Worm (Caenorhabditis elegans) whole organism, L3 larva: ENCODE data around the gene mlt-7.

Source experiments
- R02D3.7 ChIP-seq: fragments of 150-350 bp; optimal IDR thresholded peaks from 2 replicates; lab custom pipeline; 2014; ENCODE audit warnings: missing biosample characterization, missing genetic modification characterization
- ama-1 ChIP-seq: fragments of 150-350 bp; optimal IDR thresholded peaks from 2 replicates; lab custom pipeline; 2018
- ceh-16 ChIP-seq: sonication (generic microtip); optimal IDR thresholded peaks from 2 replicates; lab custom pipeline; 2017; ENCODE audit warnings: missing biosample characterization, missing genetic modification characterization
- ceh-28 ChIP-seq: fragments of 150-350 bp; optimal IDR thresholded peaks from 2 replicates; lab custom pipeline; 2014; ENCODE audit warnings: missing biosample characterization, missing genetic modification reagents, missing genetic modification characterization
- ceh-82 ChIP-seq: fragments of 150-350 bp; optimal IDR thresholded peaks from 2 replicates; lab custom pipeline; 2014; ENCODE audit warnings: missing biosample characterization, missing genetic modification characterization
- ceh-9 ChIP-seq: sonication (generic microtip); optimal IDR thresholded peaks from 2 replicates; lab custom pipeline; 2018; ENCODE audit warnings: missing biosample characterization, missing genetic modification characterization
- daf-12 ChIP-seq: fragments of 150-350 bp; optimal IDR thresholded peaks from 2 replicates; lab custom pipeline; 2014; ENCODE audit warnings: missing biosample characterization, missing genetic modification reagents, missing genetic modification characterization
- egl-27 ChIP-seq: sonication (generic microtip); optimal IDR thresholded peaks from 4 replicates; lab custom pipeline; 2017; ENCODE audit warnings: missing biosample characterization, missing genetic modification reagents, missing genetic modification characterization
- elt-2 ChIP-seq: sonication (generic microtip); optimal IDR thresholded peaks from 2 replicates; lab custom pipeline; 2016; ENCODE audit warnings: missing genetic modification reagents, mild to moderate bottlenecking, missing genetic modification characterization, missing compliant biosample characterization
- eor-1 ChIP-seq, 2 experiments: fragments of 150-350 bp; optimal IDR thresholded peaks; 2 replicates each; lab custom pipeline; 2014 to 2018; ENCODE audit warnings: missing biosample characterization in 2 of 2, missing genetic modification characterization in 2 of 2
- fkh-10 ChIP-seq: sonication (generic microtip); optimal IDR thresholded peaks from 2 replicates; lab custom pipeline; 2017; ENCODE audit warnings: missing biosample characterization, missing genetic modification reagents, missing genetic modification characterization
- fkh-2 ChIP-seq: fragments of 150-350 bp; optimal IDR thresholded peaks from 2 replicates; lab custom pipeline; 2014; ENCODE audit warnings: missing biosample characterization, missing genetic modification reagents, missing genetic modification characterization
- hmg-11 ChIP-seq: sonication (generic microtip); optimal IDR thresholded peaks from 2 replicates; lab custom pipeline; 2016; ENCODE audit warnings: missing genetic modification characterization, missing compliant biosample characterization
- jun-1 ChIP-seq: fragments of 150-350 bp; optimal IDR thresholded peaks from 2 replicates; lab custom pipeline; 2014; ENCODE audit warnings: missing biosample characterization, missing genetic modification reagents, missing genetic modification characterization
- lin-15B ChIP-seq: fragments of 150-350 bp; optimal IDR thresholded peaks from 2 replicates; lab custom pipeline; 2014; ENCODE audit warnings: missing biosample characterization, missing genetic modification characterization
- lin-39 ChIP-seq: fragments of 150-350 bp; optimal IDR thresholded peaks from 2 replicates; lab custom pipeline; 2018; ENCODE audit warnings: missing biosample characterization, missing genetic modification reagents, missing genetic modification characterization
- lsy-12 ChIP-seq: sonication (generic microtip); optimal IDR thresholded peaks from 2 replicates; lab custom pipeline; 2016; ENCODE audit warnings: mild to moderate bottlenecking, missing genetic modification characterization, missing compliant biosample characterization
- mml-1 ChIP-seq: fragments of 150-350 bp; sonication (generic microtip); optimal IDR thresholded peaks from 3 replicates; lab custom pipeline; 2014; ENCODE audit warnings: missing biosample characterization, missing genetic modification characterization
- nfya-1 ChIP-seq: sonication (generic microtip); optimal IDR thresholded peaks from 2 replicates; lab custom pipeline; 2017; ENCODE audit warnings: missing genetic modification characterization, mild to moderate bottlenecking, missing compliant biosample characterization, antibody characterized with exemption, moderate library complexity; ENCODE audit not compliant: insufficient read depth
- nhr-11 ChIP-seq: fragments of 150-350 bp; optimal IDR thresholded peaks from 2 replicates; lab custom pipeline; 2014; ENCODE audit warnings: missing biosample characterization, missing genetic modification characterization
- nhr-12 ChIP-seq: fragments of 150-350 bp; optimal IDR thresholded peaks from 2 replicates; lab custom pipeline; 2014; ENCODE audit warnings: missing biosample characterization, missing genetic modification characterization
- nhr-23 ChIP-seq: fragments of 150-350 bp; optimal IDR thresholded peaks from 2 replicates; lab custom pipeline; 2014; ENCODE audit warnings: missing biosample characterization, missing genetic modification reagents, missing genetic modification characterization
- nhr-237 ChIP-seq: fragments of 150-350 bp; optimal IDR thresholded peaks from 2 replicates; lab custom pipeline; 2014; ENCODE audit warnings: missing biosample characterization, missing genetic modification characterization
- nhr-25 ChIP-seq: sonication (generic microtip); optimal IDR thresholded peaks from 2 replicates; lab custom pipeline; 2017; ENCODE audit warnings: missing biosample characterization, missing genetic modification characterization
- nhr-28 ChIP-seq: fragments of 150-350 bp; optimal IDR thresholded peaks from 2 replicates; lab custom pipeline; 2014; ENCODE audit warnings: missing biosample characterization, missing genetic modification characterization
- nhr-43 ChIP-seq: sonication (generic microtip); optimal IDR thresholded peaks from 2 replicates; lab custom pipeline; 2016; ENCODE audit warnings: mild to moderate bottlenecking, missing genetic modification characterization, missing compliant biosample characterization; ENCODE audit not compliant: poor library complexity, severe bottlenecking
- nhr-67 ChIP-seq: fragments of 150-350 bp; optimal IDR thresholded peaks from 2 replicates; lab custom pipeline; 2014; ENCODE audit warnings: missing biosample characterization, missing genetic modification characterization
- nhr-76 ChIP-seq: fragments of 150-350 bp; sonication (generic microtip); optimal IDR thresholded peaks from 5 replicates; lab custom pipeline; 2014; ENCODE audit warnings: missing biosample characterization, missing genetic modification characterization
- nhr-77 ChIP-seq: fragments of 150-350 bp; optimal IDR thresholded peaks from 2 replicates; lab custom pipeline; 2014; ENCODE audit warnings: missing biosample characterization, missing genetic modification characterization
- sea-2 ChIP-seq: fragments of 150-350 bp; sonication (generic microtip); optimal IDR thresholded peaks from 4 replicates; lab custom pipeline; 2014; ENCODE audit warnings: missing biosample characterization, missing genetic modification reagents, missing genetic modification characterization
- skn-1 ChIP-seq: fragments of 150-350 bp; optimal IDR thresholded peaks from 2 replicates; lab custom pipeline; 2014; ENCODE audit warnings: missing biosample characterization, missing genetic modification characterization
- snpc-4 ChIP-seq: fragments of 150-350 bp; optimal IDR thresholded peaks from 2 replicates; lab custom pipeline; 2014; ENCODE audit warnings: missing biosample characterization, missing genetic modification characterization
- tbx-2 ChIP-seq: sonication (generic microtip); optimal IDR thresholded peaks from 2 replicates; lab custom pipeline; 2016; ENCODE audit warnings: mild to moderate bottlenecking, missing genetic modification characterization, missing compliant biosample characterization
- unc-39 ChIP-seq: sonication (generic microtip); optimal IDR thresholded peaks from 4 replicates; lab custom pipeline; 2017; ENCODE audit warnings: missing biosample characterization, missing genetic modification characterization
- unc-62 ChIP-seq: fragments of 150-350 bp; sonication (generic microtip); optimal IDR thresholded peaks from 4 replicates; lab custom pipeline; 2014; ENCODE audit warnings: missing biosample characterization, missing genetic modification reagents, missing genetic modification characterization
- zag-1 ChIP-seq: fragments of 150-350 bp; optimal IDR thresholded peaks from 2 replicates; lab custom pipeline; 2014; ENCODE audit warnings: missing biosample characterization, missing genetic modification characterization
- ztf-11 ChIP-seq: fragments of 150-350 bp; optimal IDR thresholded peaks from 2 replicates; lab custom pipeline; 2014; ENCODE audit warnings: missing biosample characterization, missing genetic modification characterization
- ztf-4 ChIP-seq: fragments of 150-350 bp; optimal IDR thresholded peaks from 2 replicates; lab custom pipeline; 2014; ENCODE audit warnings: missing biosample characterization, missing genetic modification characterization

Gene mlt-7

ce11 chrII:4394438-4394837 lies 1.6 kb downstream of the mlt-7 start:
- TF ChIP-seq nhr-25 (tag; lab: Kevin White, UChicago) (no peak), nhr-77 (tag; lab: Kevin White, UChicago) (no peak), R02D3.7 (tag; lab: Kevin White, UChicago) (no peak), hmg-11 (tag; lab: Kevin White, UChicago) (no peak), ztf-4 (no peak), ama-1 (lab: Kevin White, UChicago) (no peak), nhr-11 (tag; lab: Kevin White, UChicago) (no peak), ztf-11 (tag; lab: Kevin White, UChicago) (no peak), elt-2 (tag; lab: Kevin White, UChicago) (no peak), ceh-82 (tag; lab: Kevin White, UChicago) (no peak), nhr-28 (no peak), nhr-12 (no peak), lsy-12 (tag; lab: Kevin White, UChicago) (no peak), skn-1 (tag; lab: Kevin White, UChicago) (no peak), tbx-2 (no peak), unc-39 (no peak), nhr-67 (no peak), fkh-10 (GFP tag; lab: Kevin White, UChicago) (no peak)

ce11 chrII:4405358-4405757 lies 12.6 kb downstream of the mlt-7 start, which contains the start of gene ZK430.5:
TSS of gene ZK430.5 (plus strand) at chrII:4405658.
- no peak for TF ChIP-seq nhr-237
- no peak for TF ChIP-seq unc-62 (GFP tag; lab: Kevin White, UChicago)
- no peak for TF ChIP-seq nhr-11 (tag; lab: Kevin White, UChicago)
- no peak for TF ChIP-seq ztf-11 (tag; lab: Kevin White, UChicago)
- TF ChIP-seq nhr-25 (tag; lab: Kevin White, UChicago): no peak
- no peak for TF ChIP-seq lin-39 (tag; lab: Kevin White, UChicago)
- no peak for TF ChIP-seq nhr-23 (tag; lab: Kevin White, UChicago)
- no peak for TF ChIP-seq nhr-77 (tag; lab: Kevin White, UChicago)
- no peak for TF ChIP-seq hmg-11 (tag; lab: Kevin White, UChicago)
- TF ChIP-seq skn-1 (tag; lab: Kevin White, UChicago): no peak
- no peak for TF ChIP-seq mml-1 (tag; lab: Kevin White, UChicago)
- no peak for TF ChIP-seq fkh-10 (GFP tag; lab: Kevin White, UChicago)
- no peak for TF ChIP-seq ceh-9 (tag; lab: Kevin White, UChicago)

DNA sequence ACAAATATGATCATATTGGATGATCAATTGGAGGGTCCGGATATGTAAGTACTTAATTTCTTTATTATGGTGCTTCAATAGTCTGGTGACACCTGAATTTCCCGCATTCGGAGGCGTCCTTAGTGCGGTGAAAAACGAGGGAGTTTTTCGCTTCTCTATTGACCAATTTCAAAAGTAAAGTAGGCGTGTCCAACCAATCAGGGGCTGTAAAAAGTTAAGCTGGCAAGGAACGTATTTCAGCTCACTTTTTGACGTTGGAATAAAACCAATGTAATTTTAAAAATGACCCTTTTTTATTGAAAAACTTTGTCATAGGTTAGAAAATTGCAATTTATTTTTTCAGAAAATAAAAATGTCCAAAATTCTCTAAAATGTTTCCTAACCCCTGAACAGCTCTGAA lies 16.8 kb downstream of the mlt-7 start:
- TF ChIP-seq nfya-1 (tag; lab: Kevin White, UChicago) (peak; percentile 90), skn-1 (tag; lab: Kevin White, UChicago) (no peak), lsy-12 (tag; lab: Kevin White, UChicago) (no peak), ceh-16 (no peak), nhr-76 (tag; lab: Kevin White, UChicago) (no peak)

DNA sequence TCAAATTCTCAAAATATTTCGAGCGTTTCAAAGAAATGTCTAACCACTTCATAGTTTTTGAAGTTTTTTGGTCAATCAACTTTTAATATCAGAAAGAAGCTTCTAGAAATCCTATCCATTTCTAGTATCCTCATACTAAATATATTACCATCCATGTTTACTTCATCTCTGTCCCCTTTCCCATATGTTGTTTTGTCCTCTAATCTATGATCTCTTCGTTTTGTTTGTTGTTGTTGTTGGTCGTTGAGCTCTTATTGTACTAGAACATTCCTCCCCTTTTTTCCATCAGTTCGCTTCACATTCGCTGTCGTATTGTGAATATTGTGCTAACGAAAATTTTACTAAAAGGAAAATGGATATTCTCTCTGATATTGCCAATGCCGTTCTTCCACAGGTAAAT lies 24.5 kb downstream of the mlt-7 start, which contains the start of gene sod-5:
TSS of gene sod-5 (plus strand) at position 301 of the 400 bp plus-strand sequence.
- TF ChIP-seq nhr-12: no peak
- no peak for TF ChIP-seq unc-39
- TF ChIP-seq hmg-11 (tag; lab: Kevin White, UChicago): no peak
- TF ChIP-seq nhr-43 (tag; lab: Kevin White, UChicago): no peak
- TF ChIP-seq daf-12 (tag; lab: Kevin White, UChicago): no peak
- no peak for TF ChIP-seq fkh-10 (GFP tag; lab: Kevin White, UChicago)
- TF ChIP-seq skn-1 (tag; lab: Kevin White, UChicago): no peak
- TF ChIP-seq eor-1 (tag; optimal IDR thresholded peaks at IDR 0.05; lab: Kevin White, UChicago): no peak
- no peak for TF ChIP-seq mml-1 (tag; lab: Kevin White, UChicago)
- TF ChIP-seq, all 47 proteins: peak for 0

DNA sequence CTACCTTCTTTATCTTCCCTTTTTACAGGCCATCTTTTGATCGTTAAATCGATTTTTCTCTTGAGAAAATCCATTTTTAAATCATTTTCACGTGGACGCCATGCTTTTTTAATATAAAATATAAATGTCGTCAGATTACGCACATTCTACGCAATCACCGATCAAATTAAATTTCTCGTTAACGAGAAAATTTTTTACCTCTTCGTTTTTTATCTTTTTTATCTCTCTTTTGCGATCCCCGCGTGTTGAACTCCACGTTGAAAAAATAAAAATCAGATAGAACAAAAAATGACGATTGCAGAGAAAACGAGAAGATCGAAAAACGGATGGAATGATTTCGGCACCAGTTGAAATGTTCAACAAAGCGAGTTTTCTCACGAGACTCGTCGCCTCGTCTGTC lies 27.1 kb downstream of the mlt-7 start, which contains the start of gene bpnt-1:
TSS of gene bpnt-1 (plus strand) at position 301 of the 400 bp plus-strand sequence.
- TF ChIP-seq tbx-2 (no peak), ceh-28 (tag; lab: Kevin White, UChicago) (peak; percentile 14), nhr-77 (tag; lab: Kevin White, UChicago) (no peak)

DNA sequence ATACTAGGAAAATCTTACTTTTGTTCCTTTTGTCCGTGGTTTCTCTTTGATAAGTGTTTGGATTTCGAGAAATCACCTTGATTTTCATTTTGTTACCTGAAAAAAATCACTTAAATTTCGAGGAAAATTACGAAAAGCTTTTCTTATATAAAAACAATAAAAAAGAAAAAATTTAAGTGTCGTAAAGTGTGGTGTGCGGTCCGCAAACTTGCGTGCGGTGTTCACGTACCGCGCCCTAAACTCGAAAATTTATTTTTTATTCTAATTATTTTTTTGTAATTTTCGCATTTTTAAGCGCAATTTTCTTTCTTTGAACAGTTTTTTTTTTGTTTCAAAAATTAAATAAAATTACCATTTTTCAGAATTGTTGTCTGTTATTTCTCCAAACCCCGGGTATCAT lies 32.0 kb downstream of the mlt-7 start, which contains the start of the genes dcaf-13 and toe-1:
TSS of gene dcaf-13 (minus strand) at position 96 of the 400 bp plus-strand sequence.
TSS of gene toe-1 (plus strand) at position 361 of the 400 bp plus-strand sequence.
- TF ChIP-seq lin-15B (tag; lab: Kevin White, UChicago) (no peak), R02D3.7 (tag; lab: Kevin White, UChicago) (no peak), nhr-28 (no peak), unc-62 (GFP tag; lab: Kevin White, UChicago) (no peak), sea-2 (GFP tag; lab: Kevin White, UChicago) (no peak), ztf-11 (tag; lab: Kevin White, UChicago) (no peak), skn-1 (tag; lab: Kevin White, UChicago) (no peak), jun-1 (tag; lab: Kevin White, UChicago) (no peak), ztf-4 (no peak), egl-27 (tag; lab: Kevin White, UChicago) (no peak), ceh-9 (tag; lab: Kevin White, UChicago) (no peak), nhr-43 (tag; lab: Kevin White, UChicago) (no peak), zag-1 (tag; lab: Kevin White, UChicago) (no peak), ama-1 (lab: Kevin White, UChicago) (no peak), lsy-12 (tag; lab: Kevin White, UChicago) (no peak), snpc-4 (tag; lab: Kevin White, UChicago) (no peak), unc-39 (no peak), fkh-2 (tag; lab: Kevin White, UChicago) (no peak)
- TF ChIP-seq, all 47 proteins: peak for 0
